Worm (Caenorhabditis elegans) whole organism, mixed stage, embryonic: ENCODE results near the gene akt-1.

ENCODE experiments used
- blmp-1 ChIP-seq: fragments of 150-350 bp; optimal IDR thresholded peaks from 2 replicates; lab custom pipeline; 2014; ENCODE audit warnings: missing biosample characterization, missing genetic modification characterization
- ceh-83 ChIP-seq: fragments of 200-800 bp; sonication (Bioruptor generic); optimal IDR thresholded peaks from 2 replicates; lab custom pipeline; 2018; ENCODE audit warnings: mild to moderate bottlenecking, missing genetic modification characterization, missing compliant biosample characterization
- elt-1 ChIP-seq: sonication (generic microtip); optimal IDR thresholded peaks from 2 replicates; lab custom pipeline; 2017; ENCODE audit warnings: missing genetic modification characterization, mild to moderate bottlenecking, missing compliant biosample characterization, antibody characterized with exemption, moderate library complexity, borderline replicate concordance; ENCODE audit not compliant: insufficient read depth
- lsy-2 ChIP-seq: fragments of 150-350 bp; optimal IDR thresholded peaks from 2 replicates; lab custom pipeline; 2014; ENCODE audit warnings: missing biosample characterization, missing genetic modification characterization
- mep-1 ChIP-seq: fragments of 150-350 bp; optimal IDR thresholded peaks from 2 replicates; lab custom pipeline; 2017; ENCODE audit warnings: missing biosample characterization, missing genetic modification reagents, missing genetic modification characterization, inconsistent platforms
- nhr-12 ChIP-seq: fragments of 150-350 bp; optimal IDR thresholded peaks from 2 replicates; lab custom pipeline; 2014; ENCODE audit warnings: missing biosample characterization, missing genetic modification characterization
- nhr-28 ChIP-seq: fragments of 150-350 bp; optimal IDR thresholded peaks from 2 replicates; lab custom pipeline; 2014; ENCODE audit warnings: missing biosample characterization, missing genetic modification characterization
- pha-4 ChIP-seq: fragments of 150-350 bp; optimal IDR thresholded peaks from 2 replicates; lab custom pipeline; 2018; ENCODE audit warnings: missing biosample characterization, missing genetic modification reagents, missing genetic modification characterization
- snpc-4 ChIP-seq: fragments of 150-350 bp; optimal IDR thresholded peaks from 2 replicates; lab custom pipeline; 2014; ENCODE audit warnings: missing biosample characterization, missing genetic modification characterization
- sptf-1 ChIP-seq: sonication (generic microtip); optimal IDR thresholded peaks from 2 replicates; lab custom pipeline; 2017; ENCODE audit warnings: mild to moderate bottlenecking, missing genetic modification characterization, moderate library complexity, missing compliant biosample characterization
- unc-39 ChIP-seq: fragments of 150-350 bp; optimal IDR thresholded peaks from 2 replicates; lab custom pipeline; 2014; ENCODE audit warnings: missing biosample characterization, missing genetic modification characterization
- unc-62 ChIP-seq: fragments of 150-350 bp; optimal IDR thresholded peaks from 2 replicates; lab custom pipeline; 2014; ENCODE audit warnings: missing biosample characterization, missing genetic modification reagents, missing genetic modification characterization
- ztf-11 ChIP-seq: fragments of 150-350 bp; optimal IDR thresholded peaks from 2 replicates; lab custom pipeline; 2014; ENCODE audit warnings: missing biosample characterization, missing genetic modification characterization

ce11 chrV:10285853-10286252 lies 37.1 kb downstream of the akt-1 start:
- TF ChIP-seq ceh-83 (GFP tag; lab: Kevin White, UChicago) (no peak), ztf-11 (no peak), pha-4 (tag; lab: Kevin White, UChicago) (no peak), unc-62 (GFP tag; lab: Kevin White, UChicago) (no peak), mep-1 (tag; lab: Kevin White, UChicago) (no peak), elt-1 (no peak), nhr-12 (no peak), sptf-1 (tag; lab: Kevin White, UChicago) (no peak), blmp-1 (no peak), snpc-4 (tag; lab: Kevin White, UChicago) (no peak), lsy-2 (tag; lab: Kevin White, UChicago) (no peak), unc-39 (tag; lab: Kevin White, UChicago) (no peak), nhr-28 (tag; lab: Kevin White, UChicago) (no peak)
